Fruit fly (Drosophila melanogaster) whole organism, embryonic: ENCODE measurements around the gene Kr-h1.

ENCODE experiments used
- BEAF-32 ChIP-seq: fragments of 200-800 bp; sonication (Bioruptor generic); optimal IDR thresholded peaks from 3 replicates; lab custom pipeline; 2017; ENCODE audit warnings: missing biosample characterization, missing genetic modification characterization, mild to moderate bottlenecking, moderate library complexity, missing genetic modification reagents
- CG11085 ChIP-seq: fragments of 200-800 bp; sonication (Bioruptor generic); IDR thresholded peaks from 2 replicates; pipeline ENCODE4 v1.3.6; 2022; ENCODE audit warnings: missing biosample characterization, missing genetic modification characterization
- CG11560 ChIP-seq: fragments of 200-800 bp; sonication (Bioruptor generic); IDR thresholded peaks from 3 replicates; pipeline ENCODE4 v1.3.6; 2022; ENCODE audit warnings: missing biosample characterization, missing genetic modification characterization
- CG12236 ChIP-seq: fragments of 200-800 bp; sonication (Bioruptor generic); optimal IDR thresholded peaks from 2 replicates; lab custom pipeline; 2016; ENCODE audit warnings: missing biosample characterization, missing genetic modification characterization
- CG12299 ChIP-seq: fragments of 200-800 bp; sonication (Bioruptor generic); optimal IDR thresholded peaks from 2 replicates; lab custom pipeline; 2018; ENCODE audit warnings: missing biosample characterization, mild to moderate bottlenecking, missing genetic modification characterization
- CG12391 ChIP-seq: fragments of 200-800 bp; sonication (Bioruptor generic); optimal IDR thresholded peaks from 3 replicates; lab custom pipeline; 2018; ENCODE audit warnings: missing biosample characterization, mild to moderate bottlenecking, missing genetic modification characterization, moderate library complexity
- CG13287 ChIP-seq: fragments of 200-800 bp; sonication (Bioruptor generic); IDR thresholded peaks from 2 replicates; pipeline ENCODE4 v1.3.6; 2022; ENCODE audit warnings: missing biosample characterization, missing genetic modification characterization; ENCODE audit not compliant: partially characterized antibody
- CG13775 ChIP-seq: fragments of 200-800 bp; sonication (Bioruptor generic); optimal IDR thresholded peaks from 3 replicates; lab custom pipeline; 2017; ENCODE audit warnings: missing biosample characterization, mild to moderate bottlenecking, missing genetic modification characterization
- CG14860 ChIP-seq: fragments of 200-800 bp; sonication (Bioruptor generic); IDR thresholded peaks from 3 replicates; pipeline ENCODE4 v1.3.6; 2022; ENCODE audit warnings: missing biosample characterization, missing genetic modification characterization; ENCODE audit not compliant: partially characterized antibody
- CG18262 ChIP-seq: fragments of 200-800 bp; optimal IDR thresholded peaks from 3 replicates; lab custom pipeline; 2019; ENCODE audit warnings: missing biosample characterization, mild to moderate bottlenecking, missing genetic modification characterization, moderate library complexity
- CG18599 ChIP-seq: fragments of 200-800 bp; sonication (Bioruptor generic); optimal IDR thresholded peaks from 3 replicates; lab custom pipeline; 2017; ENCODE audit warnings: missing biosample characterization, missing genetic modification characterization, mild to moderate bottlenecking, moderate library complexity, missing genetic modification reagents
- CG2889 ChIP-seq: fragments of 200-800 bp; sonication (Bioruptor generic); IDR thresholded peaks from 3 replicates; pipeline ENCODE4 v1.3.6; 2022; ENCODE audit warnings: missing biosample characterization, missing genetic modification characterization
- CG31441 ChIP-seq: fragments of 200-800 bp; sonication (Bioruptor generic); IDR thresholded peaks from 2 replicates; pipeline ENCODE4 v1.3.6; 2022; ENCODE audit warnings: missing biosample characterization, missing genetic modification characterization
- CG34224 ChIP-seq: fragments of 200-800 bp; sonication (Bioruptor generic); IDR thresholded peaks from 3 replicates; pipeline ENCODE4 v1.3.6; 2022; ENCODE audit warnings: missing biosample characterization, missing genetic modification characterization; ENCODE audit not compliant: partially characterized antibody
- CG3726 ChIP-seq: fragments of 200-800 bp; sonication (Bioruptor generic); IDR thresholded peaks from 3 replicates; pipeline ENCODE4, ENCODE4 v1.3.6; 2022; ENCODE audit warnings: missing biosample characterization, missing genetic modification characterization
- CG3847 ChIP-seq: fragments of 200-800 bp; sonication (Bioruptor generic); IDR thresholded peaks from 2 replicates; pipeline ENCODE4 v1.3.6; 2022; ENCODE audit warnings: missing biosample characterization, missing genetic modification characterization
- CG42726 ChIP-seq: fragments of 200-800 bp; sonication (Bioruptor generic); IDR thresholded peaks from 2 replicates; pipeline ENCODE4 v1.3.6; 2022; ENCODE audit warnings: missing biosample characterization, missing genetic modification characterization; ENCODE audit not compliant: partially characterized antibody
- CG4328 ChIP-seq: fragments of 200-800 bp; sonication (Bioruptor generic); optimal IDR thresholded peaks from 3 replicates; lab custom pipeline; 2017; ENCODE audit warnings: missing biosample characterization, missing genetic modification reagents, missing genetic modification characterization
- CG4424 ChIP-seq: fragments of 200-800 bp; sonication (Bioruptor generic); optimal IDR thresholded peaks from 3 replicates; lab custom pipeline; 2016; ENCODE audit warnings: missing biosample characterization, missing genetic modification characterization
- CG6813 ChIP-seq: fragments of 200-800 bp; sonication (Bioruptor generic); optimal IDR thresholded peaks from 2 replicates; lab custom pipeline; 2017; ENCODE audit warnings: missing biosample characterization, missing genetic modification characterization, mild to moderate bottlenecking, moderate library complexity, missing genetic modification reagents
- CG8290 ChIP-seq, 3 experiments: fragments of 200-800 bp; sonication (Bioruptor generic); optimal IDR thresholded peaks; 2 replicates each; lab custom pipeline; 2016 to 2019; ENCODE audit warnings: missing biosample characterization in 3 of 3, missing genetic modification characterization in 3 of 3, mild to moderate bottlenecking in 2 of 3, moderate library complexity in 1 of 3
- CG9437 ChIP-seq: fragments of 200-800 bp; sonication (Bioruptor generic); optimal IDR thresholded peaks from 2 replicates; lab custom pipeline; 2018; ENCODE audit warnings: missing biosample characterization, mild to moderate bottlenecking, missing genetic modification characterization
- CG9932 ChIP-seq: fragments of 200-800 bp; sonication (Bioruptor generic); IDR thresholded peaks from 2 replicates; pipeline ENCODE4 v1.3.6; 2022; ENCODE audit warnings: missing biosample characterization, missing genetic modification characterization
- D19A ChIP-seq: fragments of 200-800 bp; optimal IDR thresholded peaks from 3 replicates; lab custom pipeline; 2019; ENCODE audit warnings: missing biosample characterization, mild to moderate bottlenecking, missing genetic modification characterization, moderate library complexity
- Dref ChIP-seq: fragments of 200-800 bp; sonication (Bioruptor generic); IDR thresholded peaks from 2 replicates; pipeline ENCODE4 v1.3.6; 2022; ENCODE audit warnings: missing biosample characterization, missing genetic modification characterization
- E2f2 ChIP-seq: fragments of 200-800 bp; sonication (Bioruptor generic); IDR thresholded peaks from 2 replicates; pipeline ENCODE4 v1.3.6; 2022; ENCODE audit warnings: missing biosample characterization, missing genetic modification characterization
- Hr51 ChIP-seq, 2 experiments: fragments of 200-800 bp; sonication (Bioruptor generic); optimal IDR thresholded peaks; 2 replicates in 1 of 2; 3 replicates in 1 of 2; lab custom pipeline; 2016 to 2018; ENCODE audit warnings: missing biosample characterization in 2 of 2, missing genetic modification characterization in 2 of 2, mild to moderate bottlenecking in 1 of 2, moderate library complexity in 1 of 2
- Lhr ChIP-seq: fragments of 200-800 bp; sonication (Bioruptor generic); optimal IDR thresholded peaks from 3 replicates; lab custom pipeline; 2017; ENCODE audit warnings: mild to moderate bottlenecking, missing biosample characterization, missing genetic modification reagents, missing genetic modification characterization
- MESR4 ChIP-seq: fragments of 200-800 bp; sonication (Bioruptor generic); optimal IDR thresholded peaks from 2 replicates; lab custom pipeline; 2018; ENCODE audit warnings: missing biosample characterization, mild to moderate bottlenecking, missing genetic modification characterization, moderate library complexity
- Meics ChIP-seq: fragments of 200-800 bp; sonication (Bioruptor generic); optimal IDR thresholded peaks from 2 replicates; lab custom pipeline; 2017; ENCODE audit warnings: missing biosample characterization, mild to moderate bottlenecking, missing genetic modification characterization
- PHDP ChIP-seq: fragments of 200-800 bp; sonication (Bioruptor generic); optimal IDR thresholded peaks from 3 replicates; lab custom pipeline; 2018; ENCODE audit warnings: missing biosample characterization, mild to moderate bottlenecking, missing genetic modification characterization, moderate library complexity
- Scr ChIP-seq: fragments of 200-800 bp; sonication (Bioruptor generic); IDR thresholded peaks from 2 replicates; pipeline ENCODE4 v1.3.6; 2022; ENCODE audit warnings: missing biosample characterization, missing genetic modification characterization; ENCODE audit not compliant: partially characterized antibody
- YL-1 ChIP-seq: fragments of 200-800 bp; sonication (Bioruptor generic); optimal IDR thresholded peaks from 3 replicates; lab custom pipeline; 2017; ENCODE audit warnings: missing biosample characterization, mild to moderate bottlenecking, missing genetic modification characterization
- aop ChIP-seq: fragments of 200-800 bp; sonication (Bioruptor generic); IDR thresholded peaks from 2 replicates; pipeline ENCODE4 v1.3.6; 2022; ENCODE audit warnings: missing biosample characterization, missing genetic modification characterization
- bsh ChIP-seq, 2 experiments: fragments of 200-800 bp; sonication (Bioruptor generic); optimal IDR thresholded peaks; 2 replicates each; lab custom pipeline; 2017 to 2018; ENCODE audit warnings: mild to moderate bottlenecking in 2 of 2, missing biosample characterization in 2 of 2, missing genetic modification characterization in 2 of 2, moderate library complexity in 1 of 2
- danr ChIP-seq: fragments of 200-800 bp; sonication (Bioruptor generic); IDR thresholded peaks from 2 replicates; pipeline ENCODE4 v1.3.6; 2022; ENCODE audit warnings: missing biosample characterization, missing genetic modification characterization
- dm ChIP-seq: fragments of 200-800 bp; sonication (Bioruptor generic); optimal IDR thresholded peaks from 3 replicates; lab custom pipeline; 2016; ENCODE audit warnings: missing biosample characterization, missing genetic modification characterization
- gcm2 ChIP-seq: fragments of 200-800 bp; sonication (Bioruptor generic); optimal IDR thresholded peaks from 2 replicates; lab custom pipeline; 2016; ENCODE audit warnings: missing biosample characterization, missing genetic modification characterization
- grau ChIP-seq: fragments of 200-800 bp; optimal IDR thresholded peaks from 3 replicates; lab custom pipeline; 2019; ENCODE audit warnings: missing biosample characterization, mild to moderate bottlenecking, missing genetic modification characterization, moderate library complexity
- insv ChIP-seq, 2 experiments: fragments of 200-800 bp; sonication (Bioruptor generic); optimal IDR thresholded peaks; 3 replicates each; lab custom pipeline; 2016 to 2018; ENCODE audit warnings: missing biosample characterization in 2 of 2, missing genetic modification characterization in 2 of 2
- mam ChIP-seq: fragments of 200-800 bp; sonication (Bioruptor generic); optimal IDR thresholded peaks from 3 replicates; lab custom pipeline; 2016; ENCODE audit warnings: missing biosample characterization, missing genetic modification characterization
- nom ChIP-seq: fragments of 200-800 bp; sonication (Bioruptor generic); optimal IDR thresholded peaks from 2 replicates; lab custom pipeline; 2017; ENCODE audit warnings: missing biosample characterization, missing genetic modification characterization, mild to moderate bottlenecking, moderate library complexity, missing genetic modification reagents
- prd ChIP-seq, 3 experiments: fragments of >200 bp in 2 of 3; fragments of 200-800 bp in 1 of 3; sonication (Bioruptor generic) in 1 of 3; optimal IDR thresholded peaks in 2 of 3; IDR thresholded peaks in 1 of 3; 2 replicates in 2 of 3; 3 replicates in 1 of 3; pipeline versions ENCODE4 v1.3.6 to Lab custom; 2017 to 2022; ENCODE audit warnings: missing biosample characterization in 1 of 3, missing genetic modification characterization in 1 of 3
- sqz ChIP-seq: fragments of 200-800 bp; sonication (Bioruptor generic); optimal IDR thresholded peaks from 3 replicates; lab custom pipeline; 2018; ENCODE audit warnings: missing biosample characterization, mild to moderate bottlenecking, missing genetic modification characterization
- vvl ChIP-seq: fragments of 200-800 bp; sonication (Bioruptor generic); IDR thresholded peaks from 2 replicates; pipeline ENCODE4 v1.3.6; 2022; ENCODE audit warnings: missing biosample characterization, missing genetic modification characterization
- wek ChIP-seq: fragments of 200-800 bp; sonication (Bioruptor generic); optimal IDR thresholded peaks from 3 replicates; lab custom pipeline; 2018; ENCODE audit warnings: missing biosample characterization, mild to moderate bottlenecking, missing genetic modification characterization, moderate library complexity
- zen ChIP-seq: fragments of 200-800 bp; sonication (Bioruptor generic); optimal IDR thresholded peaks from 3 replicates; lab custom pipeline; 2018; ENCODE audit warnings: missing biosample characterization, mild to moderate bottlenecking, missing genetic modification characterization, moderate library complexity

Kr-h1 gene

DNA sequence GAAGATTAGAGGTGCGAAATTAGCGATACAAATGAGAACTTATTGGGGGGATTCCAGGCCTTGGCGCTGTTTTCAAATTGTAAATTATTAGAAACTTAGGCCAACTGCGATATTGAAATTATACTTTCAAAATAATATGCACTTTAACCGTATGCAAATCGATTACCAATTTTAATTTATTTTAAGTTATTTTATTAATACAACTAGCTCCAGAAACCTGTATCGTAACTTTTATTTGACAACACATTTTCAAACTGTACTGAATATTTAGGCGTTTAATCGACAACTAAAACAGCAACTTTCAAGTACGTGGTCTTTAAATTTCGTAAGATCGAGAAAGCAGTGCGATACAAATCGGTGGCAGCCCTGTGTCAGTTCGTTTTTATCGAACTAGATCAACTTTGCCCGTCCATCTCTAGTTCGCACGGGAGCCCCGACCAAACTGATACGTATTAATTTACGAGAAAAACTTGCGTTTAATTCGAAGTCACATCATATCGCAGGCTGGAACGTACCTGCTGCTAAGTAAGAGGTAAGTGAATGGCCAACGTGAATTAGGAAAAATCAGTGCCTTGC, 11.7 kb upstream of the Kr-h1 start, which contains the start of the genes CG9154 and Kr-h2 (continued):
- TF ChIP-seq CG13287 (GFP tag; lab: Robert Waterston, UW) (peak; percentile 64), CG12391 (tag; lab: Kevin White, UChicago) (peak; percentile 62), gcm2 (GFP tag; lab: Kevin White, UChicago) (no peak), aop (GFP tag; lab: Robert Waterston, UW) (no peak), CG11085 (GFP tag; lab: Robert Waterston, UW) (no peak), CG18599 (GFP tag; lab: Kevin White, UChicago) (peak; percentile 58), CG8290 (GFP tag; optimal IDR thresholded peaks at IDR 0.05; lab: Kevin White, UChicago) (no peak), CG8290 (tag; optimal IDR thresholded peaks at IDR 0.05; lab: Kevin White, UChicago) (peak in 1 of 2 experiments; percentile 48), CG31441 (peak; percentile 43; the same call in 1 of the 2 replicates), wek (GFP tag; lab: Kevin White, UChicago) (peak; percentile 95), Scr (GFP tag; lab: Robert Waterston, UW) (peak; percentile 61), Meics (GFP tag; lab: Kevin White, UChicago) (peak; percentile 32), sqz (GFP tag; lab: Kevin White, UChicago) (peak; percentile 31), YL-1 (GFP tag; lab: Kevin White, UChicago) (peak; percentile 8), CG2889 (GFP tag; lab: Robert Waterston, UW) (no peak), MESR4 (peak; percentile 94), CG13775 (GFP tag; lab: Kevin White, UChicago) (peak; percentile 51), bsh (GFP tag; optimal IDR thresholded peaks at IDR 0.05; lab: Kevin White, UChicago) (peak in 1 of 2 experiments; percentile 17), CG42726 (GFP tag; lab: Robert Waterston, UW) (peak; percentile 69), CG4328 (GFP tag; lab: Kevin White, UChicago) (peak; percentile 24), prd (optimal IDR thresholded peaks at IDR 0.05; lab: Kevin White, UChicago) (no peak), prd (GFP tag; IDR thresholded peaks at IDR 0.05; lab: Robert Waterston, UW) (peak; percentile 44), insv (GFP tag; optimal IDR thresholded peaks at IDR 0.05; lab: Kevin White, UChicago) (peak in 1 of 2 experiments; percentile 9), Hr51 (GFP tag; optimal IDR thresholded peaks at IDR 0.05; lab: Kevin White, UChicago) (peak in 1 of 2 experiments; percentile 3), vvl (GFP tag; lab: Robert Waterston, UW) (peak; percentile 47; the same call in 1 of the 2 replicates), CG34224 (GFP tag; lab: Robert Waterston, UW) (peak; percentile 57), nom (GFP tag; lab: Kevin White, UChicago) (no peak), BEAF-32 (GFP tag; lab: Kevin White, UChicago) (peak; percentile 73), PHDP (peak; percentile 29), CG9932 (GFP tag; lab: Robert Waterston, UW) (peak; percentile 60), CG12299 (tag; lab: Kevin White, UChicago) (peak; percentile 29), Dref (GFP tag; lab: Robert Waterston, UW) (peak; percentile 96), dm (peak; percentile 26), CG18262 (tag; lab: Kevin White, UChicago) (peak; percentile 42), grau (tag; lab: Kevin White, UChicago) (peak; percentile 55), CG4424 (peak; percentile 23), danr (no peak), zen (peak; percentile 34), mam (GFP tag; lab: Kevin White, UChicago) (peak; percentile 8), Lhr (GFP tag; lab: Kevin White, UChicago) (peak; percentile 83), E2f2 (GFP tag; lab: Robert Waterston, UW) (peak; percentile 87), D19A (tag; lab: Kevin White, UChicago) (no peak), CG3726 (GFP tag; lab: Robert Waterston, UW) (no peak), CG3847 (GFP tag; lab: Robert Waterston, UW) (peak; percentile 28; the same call in 1 of the 2 replicates), CG14860 (GFP tag; lab: Robert Waterston, UW) (peak; percentile 78), CG11560 (tag; lab: Robert Waterston, UW) (no peak), CG12236 (GFP tag; lab: Kevin White, UChicago) (no peak), CG6813 (GFP tag; lab: Kevin White, UChicago) (no peak), CG9437 (GFP tag; lab: Kevin White, UChicago) (peak; percentile 91)
